Fruit fly (Drosophila melanogaster): Measurements from ENCODE around the gene rumpel.

The rumpel gene

dm6 chrX:7418294-7418693 is at the start of gene rumpel:
TSS of gene rumpel (plus strand) at chrX:7418594.
- TF ChIP-seq Dif (GFP tag; optimal IDR thresholded peaks at IDR 0.05; ENCODE audit: partially characterized antibody) (no peak), br (GFP tag; optimal IDR thresholded peaks at IDR 0.05) (no peak), OdsH (GFP tag; optimal IDR thresholded peaks at IDR 0.05) (no peak), h (GFP tag; optimal IDR thresholded peaks at IDR 0.05) (no peak), dl (GFP tag; optimal IDR thresholded peaks at IDR 0.05; ENCODE audit: insufficient read depth in 1 of 2, partially characterized antibody in 2 of 2) (no peak), rgr (GFP tag; optimal IDR thresholded peaks at IDR 0.05) (no peak), Jra (GFP tag; optimal IDR thresholded peaks at IDR 0.05) (no peak), CG9705 (GFP tag; optimal IDR thresholded peaks at IDR 0.05) (no peak), pan (optimal IDR thresholded peaks at IDR 0.05) (no peak), sage (GFP tag; optimal IDR thresholded peaks at IDR 0.05) (no peak), fru (GFP tag; optimal IDR thresholded peaks at IDR 0.05) (no peak), Mio (GFP tag; optimal IDR thresholded peaks at IDR 0.05) (no peak), dsf (GFP tag; optimal IDR thresholded peaks at IDR 0.05; ENCODE audit: borderline replicate concordance) (no peak), woc (GFP tag; optimal IDR thresholded peaks at IDR 0.05) (no peak), Sp1 (GFP tag; optimal IDR thresholded peaks at IDR 0.05) (no peak), sv (GFP tag; optimal IDR thresholded peaks at IDR 0.05) (no peak), jim (GFP tag; optimal IDR thresholded peaks at IDR 0.05) (no peak), tai (GFP tag; optimal IDR thresholded peaks at IDR 0.05) (no peak), Dfd (GFP tag; optimal IDR thresholded peaks at IDR 0.05) (no peak)

- TF ChIP-seq Vsx2 (GFP tag; optimal IDR thresholded peaks at IDR 0.05; ENCODE audit: partially characterized antibody) (no peak), HLH106 (tag; optimal IDR thresholded peaks at IDR 0.05) (peak; percentile 8), foxo (GFP tag; optimal IDR thresholded peaks at IDR 0.05) (peak in 1 of 2 experiments; percentile 9), OdsH (GFP tag; optimal IDR thresholded peaks at IDR 0.05) (no peak), dl (GFP tag; optimal IDR thresholded peaks at IDR 0.05; ENCODE audit: insufficient read depth in 1 of 2, partially characterized antibody in 2 of 2) (no peak), h (GFP tag; optimal IDR thresholded peaks at IDR 0.05) (peak; percentile 16), Sp1 (GFP tag; optimal IDR thresholded peaks at IDR 0.05) (no peak)
These were observed 45.9 kb upstream of the rumpel start for dm6 chrX:7372475-7372874.

dm6 chrX:7377840-7378239 is 40.6 kb upstream of the rumpel start, which contains the start of gene CheA7a:
TSS of gene CheA7a (plus strand) at chrX:7378140.
- TF ChIP-seq Jra (GFP tag; optimal IDR thresholded peaks at IDR 0.05) (no peak), Abd-B (GFP tag; optimal IDR thresholded peaks at IDR 0.05) (no peak), jim (GFP tag; optimal IDR thresholded peaks at IDR 0.05) (no peak), lola (GFP tag; optimal IDR thresholded peaks at IDR 0.05) (no peak), Vsx2 (GFP tag; optimal IDR thresholded peaks at IDR 0.05; ENCODE audit: partially characterized antibody) (no peak), dsf (GFP tag; optimal IDR thresholded peaks at IDR 0.05; ENCODE audit: borderline replicate concordance) (no peak), sage (GFP tag; optimal IDR thresholded peaks at IDR 0.05) (no peak), h (GFP tag; optimal IDR thresholded peaks at IDR 0.05) (no peak), CrebA (GFP tag; optimal IDR thresholded peaks at IDR 0.05; ENCODE audit: borderline replicate concordance) (no peak), psq (GFP tag; optimal IDR thresholded peaks at IDR 0.05) (no peak), N (GFP tag; optimal IDR thresholded peaks at IDR 0.05) (no peak), tai (GFP tag; optimal IDR thresholded peaks at IDR 0.05) (no peak), dmrt93B (GFP tag; optimal IDR thresholded peaks at IDR 0.05) (no peak), ey (GFP tag; optimal IDR thresholded peaks at IDR 0.05) (no peak), HLH106 (tag; optimal IDR thresholded peaks at IDR 0.05) (no peak), dl (GFP tag; optimal IDR thresholded peaks at IDR 0.05; ENCODE audit: insufficient read depth in 1 of 2, partially characterized antibody in 2 of 2) (no peak), sv (GFP tag; optimal IDR thresholded peaks at IDR 0.05) (no peak)

- TF ChIP-seq dsf (GFP tag; optimal IDR thresholded peaks at IDR 0.05; ENCODE audit: borderline replicate concordance) (no peak), pan (optimal IDR thresholded peaks at IDR 0.05) (no peak), Dif (GFP tag; optimal IDR thresholded peaks at IDR 0.05; ENCODE audit: partially characterized antibody) (no peak), foxo (GFP tag; optimal IDR thresholded peaks at IDR 0.05) (peak in 1 of 2 experiments; percentile 40), jim (GFP tag; optimal IDR thresholded peaks at IDR 0.05) (no peak), Vsx2 (GFP tag; optimal IDR thresholded peaks at IDR 0.05; ENCODE audit: partially characterized antibody) (no peak), Rel (GFP tag; optimal IDR thresholded peaks at IDR 0.05) (no peak), Rel (tag; optimal IDR thresholded peaks at IDR 0.05) (no peak), OdsH (GFP tag; optimal IDR thresholded peaks at IDR 0.05) (peak; percentile 12), dmrt93B (GFP tag; optimal IDR thresholded peaks at IDR 0.05) (peak; percentile 6), Sp1 (GFP tag; optimal IDR thresholded peaks at IDR 0.05) (peak; percentile 41), brk (GFP tag; optimal IDR thresholded peaks at IDR 0.05) (no peak), Dfd (GFP tag; optimal IDR thresholded peaks at IDR 0.05) (no peak), HLH106 (tag; optimal IDR thresholded peaks at IDR 0.05) (peak; percentile 43), lola (GFP tag; optimal IDR thresholded peaks at IDR 0.05) (no peak), N (GFP tag; optimal IDR thresholded peaks at IDR 0.05) (no peak), fru (GFP tag; optimal IDR thresholded peaks at IDR 0.05) (peak; percentile 38), CG32264 (GFP tag; optimal IDR thresholded peaks at IDR 0.05) (no peak), usp (GFP tag; optimal IDR thresholded peaks at IDR 0.05) (no peak), sage (GFP tag; optimal IDR thresholded peaks at IDR 0.05) (no peak), Hnf4 (GFP tag; optimal IDR thresholded peaks at IDR 0.05) (no peak), ey (GFP tag; optimal IDR thresholded peaks at IDR 0.05) (peak; percentile 25), rgr (GFP tag; optimal IDR thresholded peaks at IDR 0.05) (no peak), dl (GFP tag; optimal IDR thresholded peaks at IDR 0.05; ENCODE audit: insufficient read depth in 1 of 2, partially characterized antibody in 2 of 2) (no peak), Hr83 (GFP tag; optimal IDR thresholded peaks at IDR 0.05; ENCODE audit: poor library complexity, severe bottlenecking) (no peak), h (GFP tag; optimal IDR thresholded peaks at IDR 0.05) (peak; percentile 18)
These were observed 38.8 kb upstream of the rumpel start for dm6 chrX:7379569-7379968.

Data from whole organism, wandering third instar larva.